Fruit fly (Drosophila melanogaster): Measurements from ENCODE around the gene CG18558.

Gene CG18558

DNA sequence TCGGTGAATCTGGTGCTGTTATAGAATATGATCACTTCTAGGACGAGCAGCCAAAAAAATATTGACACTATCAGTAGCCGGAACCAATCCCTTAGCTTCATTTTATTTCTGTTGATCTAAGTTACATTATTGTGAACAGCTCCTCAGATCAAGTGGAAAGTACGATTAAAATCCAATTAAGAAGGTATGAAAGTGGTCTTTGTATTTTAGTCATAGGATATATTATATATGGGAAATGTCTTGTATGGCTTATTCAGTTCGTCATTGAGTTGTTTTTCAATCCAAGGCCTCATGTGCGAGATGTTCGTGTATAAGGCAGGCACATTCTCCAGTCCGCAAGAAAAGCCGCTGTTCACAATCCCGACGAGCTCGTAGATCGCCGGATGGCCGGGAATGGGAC is at the start of gene CG18558:
Gene CG18558, minus strand, starts transcription at position 101 of the 400 bp plus-strand sequence.
- TF ChIP-seq CG17801 (GFP tag; optimal IDR thresholded peaks at IDR 0.05; ENCODE audit: partially characterized antibody) = no peak

DNA sequence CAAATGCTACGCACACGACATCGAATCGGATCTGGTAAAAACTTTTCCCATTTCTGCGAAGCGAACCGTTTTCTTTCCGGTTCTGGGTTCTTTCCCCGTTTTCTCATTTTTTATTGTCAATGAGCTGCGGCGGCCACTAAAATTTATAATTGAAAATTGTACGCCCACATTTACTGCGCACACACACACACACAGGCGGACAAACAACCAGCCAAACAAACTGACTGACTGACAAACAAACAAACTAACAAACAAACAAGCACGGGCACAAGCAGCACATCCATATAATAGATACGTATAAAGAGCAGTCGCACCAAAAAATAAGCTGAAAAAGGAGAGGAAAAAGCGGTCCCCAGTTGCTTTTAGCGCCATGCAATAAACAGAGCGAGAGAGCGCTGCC is 46.9 kb upstream of the CG18558 start:
- no peak for TF ChIP-seq CG17801 (GFP tag; optimal IDR thresholded peaks at IDR 0.05; ENCODE audit: partially characterized antibody)

DNA sequence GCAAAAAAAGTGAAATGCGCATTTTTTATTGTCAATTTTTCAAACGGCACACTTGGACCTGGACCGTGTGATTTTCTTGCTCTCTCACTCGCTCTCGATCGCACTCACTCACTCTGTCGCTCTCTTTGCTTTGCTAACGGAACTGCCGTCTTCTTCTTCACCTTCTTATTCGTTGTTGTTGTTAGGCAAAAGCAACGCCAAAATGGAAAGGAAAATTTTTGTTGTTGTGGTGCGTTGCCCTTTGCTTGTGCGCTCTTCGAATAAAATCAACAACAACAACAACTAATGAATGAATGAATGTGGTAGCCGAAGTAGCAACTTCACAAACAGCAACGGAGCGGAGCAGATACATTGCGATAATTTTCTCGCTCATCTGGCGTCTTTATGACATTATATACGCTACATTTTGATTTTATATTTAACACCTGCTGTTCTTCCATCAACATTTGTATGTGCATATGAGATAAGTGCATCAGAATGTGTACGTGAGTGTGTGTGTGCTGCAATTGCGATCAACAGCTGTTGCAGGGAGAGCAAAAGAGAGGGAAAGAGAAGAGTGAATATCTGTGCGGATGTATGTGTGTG is 44.6 kb upstream of the CG18558 start:
- no peak for TF ChIP-seq CG17801 (GFP tag; optimal IDR thresholded peaks at IDR 0.05; ENCODE audit: partially characterized antibody)

DNA sequence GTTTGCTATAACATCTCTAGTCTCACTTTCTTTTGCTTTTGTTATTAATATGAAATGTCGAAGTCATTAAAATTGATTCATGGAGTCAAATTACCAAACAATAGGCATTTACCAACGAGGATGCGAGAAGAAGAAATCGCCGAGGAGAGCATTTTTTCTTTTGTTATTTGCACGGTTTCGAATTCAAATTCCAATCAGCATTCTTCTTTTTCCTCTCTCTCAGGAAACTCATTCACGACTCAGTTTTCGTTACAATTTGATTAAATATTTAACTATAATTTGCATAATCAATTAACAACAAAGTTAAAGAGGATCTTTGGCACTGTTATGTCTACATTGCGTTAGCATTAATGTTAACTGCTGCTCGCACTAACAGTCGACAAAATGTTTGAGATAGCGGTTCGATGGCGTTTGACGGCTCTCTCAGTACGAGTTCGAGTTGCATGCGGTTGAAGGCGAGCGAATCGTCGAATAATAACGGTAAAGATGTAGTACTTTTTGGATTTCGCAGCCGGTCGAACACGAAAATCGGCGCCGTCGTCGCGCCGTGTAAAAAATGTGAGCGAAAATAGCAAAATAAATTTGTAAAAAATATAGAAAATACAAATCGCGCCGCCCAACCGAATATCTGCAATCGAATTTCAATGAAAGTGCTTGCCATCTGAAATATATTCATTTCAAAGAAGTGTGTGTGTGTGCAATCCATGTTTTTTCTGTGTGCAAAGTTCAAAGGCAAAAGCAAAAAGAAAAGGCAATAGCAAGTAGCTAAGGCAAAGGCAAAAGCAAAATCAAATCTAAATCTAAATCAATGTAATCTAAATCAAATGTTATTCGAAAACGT is 43.7 kb upstream of the CG18558 start:
- no peak for TF ChIP-seq CG17801 (GFP tag; optimal IDR thresholded peaks at IDR 0.05; ENCODE audit: partially characterized antibody)

DNA sequence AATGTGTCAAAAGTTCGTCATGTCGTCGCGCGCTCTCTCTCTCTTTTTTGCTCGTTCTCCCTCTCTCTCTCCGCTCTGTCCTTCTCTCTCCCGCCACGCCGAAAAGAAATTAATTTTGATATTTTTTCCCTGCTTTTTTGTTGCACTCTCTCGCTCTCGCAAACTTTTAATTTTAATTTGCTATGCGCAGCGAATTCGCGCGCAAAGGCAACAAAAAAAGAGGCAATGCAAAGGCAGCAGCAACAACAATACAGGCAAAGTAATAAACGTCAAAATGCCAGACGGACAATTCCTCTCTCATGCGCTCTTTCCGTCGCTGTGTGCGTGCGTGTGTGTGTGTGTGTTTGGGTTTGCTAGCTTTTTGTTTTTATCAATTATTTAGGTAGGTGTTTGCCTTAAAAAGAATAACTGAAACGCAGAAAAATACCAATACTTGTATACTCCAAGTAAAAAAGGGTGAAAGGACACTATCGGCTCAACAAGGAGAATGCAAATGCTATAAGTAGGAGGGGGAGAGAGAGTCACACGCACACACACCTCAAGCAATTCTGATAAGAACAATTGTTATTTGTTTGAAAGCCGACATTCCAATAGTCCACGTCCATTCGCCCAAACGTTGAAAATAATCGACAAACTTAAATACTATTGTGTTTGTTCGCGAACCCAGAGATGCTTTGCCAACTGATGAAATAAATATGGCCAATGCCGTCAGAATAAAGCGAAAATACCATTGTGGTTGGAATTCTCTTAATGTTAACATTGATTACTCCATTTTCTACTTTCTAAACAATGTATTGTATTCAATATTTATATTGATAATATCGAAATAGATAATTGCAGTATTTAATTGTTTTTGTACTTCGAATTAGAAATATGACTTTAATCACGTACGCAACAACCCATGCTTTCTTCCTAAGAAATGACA is 42.6 kb upstream of the CG18558 start:
- TF ChIP-seq CG17801 (GFP tag; optimal IDR thresholded peaks at IDR 0.05; ENCODE audit: partially characterized antibody) = peak; percentile 13

DNA sequence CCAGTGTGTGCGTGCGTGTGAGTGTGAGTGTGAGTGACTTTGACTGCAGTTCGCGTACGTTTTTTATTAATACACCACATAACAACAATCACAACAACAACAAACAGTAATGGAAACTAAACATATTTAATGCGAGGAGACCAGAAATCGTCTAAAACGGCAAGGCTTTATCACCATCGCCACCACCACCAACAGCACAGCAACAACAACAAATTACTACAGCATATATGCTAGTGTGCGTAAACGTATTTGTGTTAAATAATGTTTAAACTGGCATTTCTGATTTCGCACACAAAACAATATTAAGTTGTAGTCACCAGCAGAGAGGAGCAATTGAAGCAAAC is 41.9 kb upstream of the CG18558 start:
- no peak for TF ChIP-seq CG17801 (GFP tag; optimal IDR thresholded peaks at IDR 0.05; ENCODE audit: partially characterized antibody)

DNA sequence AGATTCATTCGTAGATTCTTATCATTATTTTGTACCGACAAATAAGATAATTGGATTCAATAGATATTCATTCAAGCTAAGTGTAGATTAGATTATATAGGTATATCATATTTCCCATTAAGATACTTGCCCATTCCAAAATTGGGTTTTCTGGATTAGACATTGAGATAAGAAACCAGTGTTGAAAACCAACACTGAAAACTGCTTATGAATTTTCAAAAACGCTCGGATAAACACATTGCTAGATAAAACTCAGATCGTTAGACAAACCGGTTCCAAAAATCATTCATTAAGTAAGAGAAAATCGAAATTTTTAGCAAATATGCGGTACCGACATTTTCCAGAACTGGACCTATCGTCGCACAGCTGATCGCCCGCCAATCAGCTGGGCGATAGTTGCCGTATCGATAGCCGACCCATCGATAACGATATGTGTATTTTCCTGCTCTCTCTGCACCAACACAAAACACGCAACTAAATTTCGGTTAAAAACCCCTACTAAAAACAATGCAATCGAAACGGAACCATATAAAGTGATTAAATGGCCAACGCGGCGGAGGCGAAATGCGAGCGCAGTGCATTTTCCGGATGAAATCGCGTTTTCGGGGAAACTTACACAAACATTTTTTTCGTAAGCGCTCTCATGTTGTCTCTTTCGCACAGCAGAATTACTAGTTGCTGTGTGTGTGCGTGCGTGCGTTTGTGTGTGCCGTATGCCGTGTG is 41.4 kb upstream of the CG18558 start, which contains the start of the genes NTPase and lilli:
Gene NTPase, minus strand, starts transcription at position 348 of the 723 bp plus-strand sequence.
Gene lilli, plus strand, starts transcription at position 427 of the 723 bp plus-strand sequence.
- TF ChIP-seq CG17801 (GFP tag; optimal IDR thresholded peaks at IDR 0.05; ENCODE audit: partially characterized antibody) = peak; percentile 46

DNA sequence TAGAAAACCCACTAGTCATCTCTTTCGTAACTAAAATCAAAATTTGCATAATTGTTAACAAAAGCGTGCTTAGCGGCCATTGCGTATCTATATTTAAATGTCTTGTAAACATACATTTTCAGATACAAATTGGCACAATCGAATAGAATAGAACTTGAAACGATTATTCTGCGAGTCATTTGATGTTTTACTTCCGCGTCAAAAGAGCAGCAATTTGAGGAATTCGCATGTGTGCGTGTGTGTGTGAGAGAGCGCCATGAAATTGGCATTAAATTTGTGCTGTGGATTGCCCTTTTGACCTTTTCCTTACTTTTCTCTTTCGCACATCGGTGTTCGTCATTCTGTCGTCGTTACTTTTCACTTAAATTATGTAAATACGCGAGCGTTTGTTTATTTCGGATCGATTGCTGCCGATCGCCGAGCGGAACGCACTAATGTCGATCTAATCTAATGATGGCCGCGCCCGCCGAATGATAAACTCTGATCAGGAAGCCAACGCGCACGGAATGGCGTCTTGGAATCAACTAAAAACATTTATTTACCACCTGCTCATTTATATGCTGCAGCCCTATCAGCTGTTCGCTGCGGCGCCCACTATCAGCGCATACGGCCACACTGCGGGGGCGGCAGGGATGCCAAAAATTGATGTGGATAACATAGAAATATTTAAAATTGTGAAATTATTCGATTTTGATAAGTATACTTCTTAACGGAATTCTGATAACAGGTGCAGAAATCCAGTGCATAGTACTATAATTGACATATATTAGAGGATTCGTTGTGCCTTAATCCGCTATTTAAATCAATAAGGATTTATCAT is 40.6 kb upstream of the CG18558 start:
- peak; percentile 65 for TF ChIP-seq CG17801 (GFP tag; optimal IDR thresholded peaks at IDR 0.05; ENCODE audit: partially characterized antibody)

DNA sequence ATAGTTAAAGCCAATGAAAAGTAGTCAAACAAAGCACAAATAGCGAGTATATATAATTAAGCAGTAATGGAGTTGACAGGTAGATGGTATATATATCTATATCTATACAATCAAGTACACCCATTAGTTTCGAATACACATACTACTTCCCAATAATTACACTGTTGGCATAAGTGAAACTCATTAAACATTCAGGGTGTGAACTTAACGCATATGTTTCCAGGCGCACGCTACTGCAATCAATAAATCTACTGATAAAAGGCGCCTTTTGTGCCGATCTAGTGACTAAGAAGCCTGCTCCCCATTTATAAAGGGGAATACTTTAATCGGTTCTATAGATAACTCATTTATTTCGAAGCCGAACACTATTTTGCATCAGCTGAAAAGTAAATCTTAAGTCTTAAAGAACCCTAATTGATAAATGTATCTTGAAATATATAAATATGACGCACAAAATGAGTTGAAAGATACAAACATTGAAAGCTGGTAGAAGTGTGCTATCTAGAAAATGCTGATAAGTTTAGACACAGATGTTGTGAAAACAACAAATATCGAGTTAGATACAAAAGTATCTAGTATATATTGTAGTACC is 39.5 kb upstream of the CG18558 start:
- no peak for TF ChIP-seq CG17801 (GFP tag; optimal IDR thresholded peaks at IDR 0.05; ENCODE audit: partially characterized antibody)

DNA sequence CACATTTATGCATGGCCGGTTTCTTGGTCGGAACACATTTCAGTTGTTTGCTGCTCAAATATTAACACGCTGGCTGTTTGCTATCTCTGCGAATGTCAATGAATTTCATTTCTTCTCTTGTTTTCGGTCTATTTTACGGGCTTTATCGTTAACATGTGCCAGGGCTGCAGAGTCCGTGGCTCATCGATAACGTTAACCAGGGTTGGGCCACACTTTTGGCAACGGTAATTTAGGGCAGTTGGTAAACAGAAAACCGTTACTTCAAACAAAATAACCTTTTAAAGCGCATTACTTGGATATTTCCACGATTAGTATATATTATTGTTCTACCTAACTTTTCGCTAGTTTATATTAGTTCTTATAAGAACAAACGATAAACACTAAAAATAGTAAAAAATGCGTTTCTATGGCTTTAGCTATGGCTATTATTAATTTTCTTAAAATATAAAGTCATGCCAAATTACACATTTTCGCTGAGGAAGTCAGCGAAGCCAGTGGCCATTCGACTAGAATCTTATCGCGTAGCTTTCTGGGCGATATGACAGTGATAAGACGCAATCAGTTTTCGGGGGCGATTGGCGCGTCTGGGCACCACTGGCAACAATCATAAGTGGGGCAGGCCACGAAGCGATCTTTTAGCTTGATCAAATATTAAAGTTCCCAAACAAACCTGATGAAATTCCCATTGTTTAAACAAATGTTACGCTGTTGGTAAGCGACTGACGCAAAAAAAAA is 38.8 kb upstream of the CG18558 start:
- TF ChIP-seq CG17801 (GFP tag; optimal IDR thresholded peaks at IDR 0.05; ENCODE audit: partially characterized antibody) = no peak

DNA sequence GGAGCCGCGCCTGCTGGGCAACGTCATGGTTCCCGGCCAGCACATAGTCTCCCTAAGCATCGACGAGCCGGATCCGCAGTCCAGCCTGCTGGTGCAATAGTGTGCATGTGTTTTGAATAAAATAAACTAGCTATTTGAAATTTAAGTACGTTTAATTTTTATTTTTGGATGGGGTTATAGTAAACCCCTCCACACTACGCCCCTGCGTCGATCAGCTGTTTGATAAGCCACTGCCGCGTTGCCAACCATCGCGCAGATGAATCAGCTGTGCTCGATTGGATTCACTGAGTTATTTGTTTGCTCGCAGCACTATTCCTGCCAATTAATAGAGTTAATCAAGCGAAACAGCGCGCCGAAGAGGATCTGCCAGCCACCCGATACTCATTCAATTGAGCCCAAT is 34.5 kb upstream of the CG18558 start, which contains the start of gene RabGGTb:
Gene RabGGTb, plus strand, starts transcription at position 254 of the 400 bp plus-strand sequence.
- peak; percentile 39 for TF ChIP-seq CG17801 (GFP tag; optimal IDR thresholded peaks at IDR 0.05; ENCODE audit: partially characterized antibody)

DNA sequence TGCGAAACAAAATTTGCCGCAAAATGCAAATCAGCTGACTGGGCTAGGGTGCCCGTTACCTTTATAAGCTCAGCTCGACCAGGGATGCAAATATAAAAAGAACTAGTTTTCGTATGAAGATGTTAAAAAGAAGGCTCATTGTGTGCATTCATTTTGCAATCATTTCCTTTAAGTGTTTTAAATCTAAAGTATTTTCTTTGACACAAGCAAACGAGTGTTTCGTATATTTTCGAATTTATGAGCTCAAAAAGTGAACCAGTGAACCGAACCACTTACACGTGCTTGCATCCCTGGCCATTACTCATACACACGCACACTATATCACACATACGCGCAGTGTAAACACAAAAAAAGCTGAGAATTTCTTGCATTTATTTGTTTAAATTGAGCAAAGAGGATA is 33.9 kb upstream of the CG18558 start, which contains the start of the genes Prx6a and Sbat:
Gene Prx6a, minus strand, starts transcription at position 45 of the 400 bp plus-strand sequence.
Gene Sbat, plus strand, starts transcription at position 157 of the 400 bp plus-strand sequence.
- TF ChIP-seq CG17801 (GFP tag; optimal IDR thresholded peaks at IDR 0.05; ENCODE audit: partially characterized antibody) = peak; percentile 77
